Worm (Caenorhabditis elegans) whole organism, late embryonic: ENCODE measurements around the gene K09D9.1.

Experiments used
- C08G9.2 ChIP-seq: sonication (generic microtip); optimal IDR thresholded peaks from 2 replicates; lab custom pipeline; 2016; ENCODE audit warnings: mild to moderate bottlenecking, missing genetic modification characterization, moderate library complexity, missing compliant biosample characterization
- T23F11.4 ChIP-seq: fragments of 200-800 bp; sonication (Bioruptor generic); optimal IDR thresholded peaks from 2 replicates; lab custom pipeline; 2018; ENCODE audit warnings: mild to moderate bottlenecking, missing genetic modification characterization, missing compliant biosample characterization
- Y22D7AL.16 ChIP-seq: sonication (generic microtip); optimal IDR thresholded peaks from 2 replicates; lab custom pipeline; 2016; ENCODE audit warnings: missing genetic modification characterization, missing compliant biosample characterization
- ama-1 ChIP-seq: fragments of 150-350 bp; optimal IDR thresholded peaks from 2 replicates; lab custom pipeline; 2014
- ceh-2 ChIP-seq: sonication (generic microtip); optimal IDR thresholded peaks from 2 replicates; lab custom pipeline; 2016; ENCODE audit warnings: missing genotype, missing genetic modification characterization, missing compliant biosample characterization
- ceh-30 ChIP-seq: fragments of 150-350 bp; optimal IDR thresholded peaks from 2 replicates; lab custom pipeline; 2014; ENCODE audit warnings: missing biosample characterization, missing genetic modification characterization
- ceh-31 ChIP-seq: sonication (generic microtip); optimal IDR thresholded peaks from 2 replicates; lab custom pipeline; 2016; ENCODE audit warnings: missing genetic modification characterization, missing compliant biosample characterization
- ceh-45 ChIP-seq: fragments of 200-800 bp; sonication (Bioruptor generic); IDR thresholded peaks from 2 replicates; pipeline ENCODE4 v1.3.6; 2022; ENCODE audit warnings: missing genetic modification reagents, missing genetic modification characterization, missing compliant biosample characterization
- ceh-48 ChIP-seq: sonication (generic microtip); optimal IDR thresholded peaks from 2 replicates; lab custom pipeline; 2016; ENCODE audit warnings: missing genetic modification characterization, inconsistent platforms, missing compliant biosample characterization
- ceh-6 ChIP-seq: fragments of 200-800 bp; sonication (Bioruptor generic); optimal IDR thresholded peaks from 2 replicates; lab custom pipeline; 2018; ENCODE audit warnings: mild to moderate bottlenecking, missing genetic modification characterization, missing compliant biosample characterization
- ceh-9 ChIP-seq: sonication (generic microtip); optimal IDR thresholded peaks from 2 replicates; lab custom pipeline; 2016; ENCODE audit warnings: mild to moderate bottlenecking, missing genetic modification characterization, inconsistent platforms, missing compliant biosample characterization
- che-1 ChIP-seq: sonication (generic microtip); optimal IDR thresholded peaks from 2 replicates; lab custom pipeline; 2016; ENCODE audit warnings: mild to moderate bottlenecking, missing genetic modification characterization, missing compliant biosample characterization
- dve-1 ChIP-seq: sonication (generic microtip); optimal IDR thresholded peaks from 2 replicates; lab custom pipeline; 2017; ENCODE audit warnings: antibody characterized with exemption, mild to moderate bottlenecking, missing genetic modification characterization, missing compliant biosample characterization
- elt-2 ChIP-seq: sonication (generic microtip); optimal IDR thresholded peaks from 2 replicates; lab custom pipeline; 2016; ENCODE audit warnings: missing genetic modification reagents, missing genetic modification characterization, missing compliant biosample characterization
- eyg-1 ChIP-seq: sonication (generic microtip); optimal IDR thresholded peaks from 2 replicates; lab custom pipeline; 2016; ENCODE audit warnings: missing genotype, missing genetic modification characterization, missing compliant biosample characterization
- fkh-6 ChIP-seq: sonication (generic microtip); optimal IDR thresholded peaks from 2 replicates; lab custom pipeline; 2016; ENCODE audit warnings: missing genetic modification characterization, missing compliant biosample characterization
- gmeb-2 ChIP-seq: sonication (generic microtip); optimal IDR thresholded peaks from 2 replicates; lab custom pipeline; 2016; ENCODE audit warnings: missing genetic modification characterization, inconsistent platforms, missing compliant biosample characterization
- hlh-13 ChIP-seq: fragments of 200-800 bp; sonication (Bioruptor generic); optimal IDR thresholded peaks from 2 replicates; lab custom pipeline; 2018; ENCODE audit warnings: mild to moderate bottlenecking, missing genetic modification characterization, missing compliant biosample characterization
- hlh-15 ChIP-seq: sonication (generic microtip); optimal IDR thresholded peaks from 2 replicates; lab custom pipeline; 2016; ENCODE audit warnings: missing genetic modification characterization, missing compliant biosample characterization
- hlh-30 ChIP-seq: sonication (generic microtip); optimal IDR thresholded peaks from 2 replicates; lab custom pipeline; 2017; ENCODE audit warnings: antibody characterized with exemption, missing genetic modification characterization, missing compliant biosample characterization; ENCODE audit not compliant: insufficient read depth
- hlh-6 ChIP-seq: sonication (generic microtip); optimal IDR thresholded peaks from 2 replicates; lab custom pipeline; 2016; ENCODE audit warnings: missing genotype, missing genetic modification characterization, missing compliant biosample characterization
- mec-3 ChIP-seq: sonication (generic microtip); optimal IDR thresholded peaks from 2 replicates; lab custom pipeline; 2016; ENCODE audit warnings: borderline replicate concordance, missing genetic modification characterization, missing compliant biosample characterization
- nhr-232 ChIP-seq: sonication (generic microtip); optimal IDR thresholded peaks from 2 replicates; lab custom pipeline; 2016; ENCODE audit warnings: missing genetic modification characterization, missing compliant biosample characterization
- npax-4 ChIP-seq: sonication (generic microtip); optimal IDR thresholded peaks from 2 replicates; lab custom pipeline; 2016; ENCODE audit warnings: missing genetic modification characterization, missing compliant biosample characterization
- pag-3 ChIP-seq: sonication (generic microtip); optimal IDR thresholded peaks from 2 replicates; lab custom pipeline; 2016; ENCODE audit warnings: missing compliant biosample characterization, missing genetic modification characterization, borderline replicate concordance
- pat-9 ChIP-seq: fragments of 200-800 bp; sonication (Bioruptor generic); optimal IDR thresholded peaks from 2 replicates; lab custom pipeline; 2018; ENCODE audit warnings: mild to moderate bottlenecking, missing genetic modification characterization, moderate library complexity, missing compliant biosample characterization
- pax-1 ChIP-seq: fragments of 150-350 bp; optimal IDR thresholded peaks from 2 replicates; lab custom pipeline; 2014; ENCODE audit warnings: missing biosample characterization, missing genetic modification characterization
- pha-4 ChIP-seq: fragments of 150-350 bp; optimal IDR thresholded peaks from 2 replicates; lab custom pipeline; 2018; ENCODE audit warnings: missing biosample characterization, missing genetic modification reagents, missing genetic modification characterization
- pros-1 ChIP-seq: fragments of 150-350 bp; optimal IDR thresholded peaks from 2 replicates; lab custom pipeline; 2014; ENCODE audit warnings: missing biosample characterization, missing genetic modification reagents, missing genetic modification characterization
- ref-2 ChIP-seq: sonication (generic microtip); optimal IDR thresholded peaks from 2 replicates; lab custom pipeline; 2016; ENCODE audit warnings: missing genetic modification characterization, missing compliant biosample characterization
- rnt-1 ChIP-seq: sonication (generic microtip); optimal IDR thresholded peaks from 2 replicates; lab custom pipeline; 2016; ENCODE audit warnings: missing genetic modification characterization, missing compliant biosample characterization
- sdc-2 ChIP-seq: sonication (generic microtip); optimal IDR thresholded peaks from 2 replicates; lab custom pipeline; 2016; ENCODE audit warnings: missing genotype, missing genetic modification characterization, missing compliant biosample characterization
- sox-2 ChIP-seq: fragments of 200-800 bp; sonication (Bioruptor generic); IDR thresholded peaks from 2 replicates; pipeline ENCODE4 v1.3.6; 2022; ENCODE audit warnings: missing genetic modification reagents, missing genetic modification characterization, missing compliant biosample characterization
- syd-9 ChIP-seq: sonication (generic microtip); optimal IDR thresholded peaks from 2 replicates; lab custom pipeline; 2016; ENCODE audit warnings: mild to moderate bottlenecking, missing genetic modification characterization, moderate library complexity, missing compliant biosample characterization
- tbx-7 ChIP-seq: sonication (generic microtip); optimal IDR thresholded peaks from 2 replicates; lab custom pipeline; 2016; ENCODE audit warnings: missing genotype, missing genetic modification characterization, missing compliant biosample characterization
- ttx-3 ChIP-seq: sonication (generic microtip); optimal IDR thresholded peaks from 2 replicates; lab custom pipeline; 2016; ENCODE audit warnings: missing genetic modification reagents, missing genetic modification characterization, missing compliant biosample characterization
- unc-55 ChIP-seq: sonication (generic microtip); optimal IDR thresholded peaks from 2 replicates; lab custom pipeline; 2017; ENCODE audit warnings: missing biosample characterization, missing genetic modification reagents, missing genetic modification characterization
- unc-86 ChIP-seq: sonication (generic microtip); optimal IDR thresholded peaks from 2 replicates; lab custom pipeline; 2016; ENCODE audit warnings: missing genetic modification characterization, missing compliant biosample characterization
- zip-5 ChIP-seq: sonication (generic microtip); optimal IDR thresholded peaks from 2 replicates; lab custom pipeline; 2016; ENCODE audit warnings: missing genetic modification characterization, missing compliant biosample characterization
- ztf-16 ChIP-seq: sonication (generic microtip); optimal IDR thresholded peaks from 2 replicates; lab custom pipeline; 2017; ENCODE audit warnings: missing genetic modification characterization, missing compliant biosample characterization

The K09D9.1 gene

ce11 chrV:4024777-4025176 lies at the start of gene K09D9.1:
Gene K09D9.1 (plus strand): TSS chrV:4025047.
- TF ChIP-seq ama-1 (lab: Kevin White, UChicago), result no peak
- no peak for TF ChIP-seq Y22D7AL.16
- TF ChIP-seq hlh-15 (tag; lab: Kevin White, UChicago), result no peak
- TF ChIP-seq sdc-2, result no peak
- TF ChIP-seq che-1 (tag; lab: Kevin White, UChicago), result no peak
- no peak for TF ChIP-seq C08G9.2 (tag; lab: Kevin White, UChicago)
- no peak for TF ChIP-seq syd-9
- TF ChIP-seq nhr-232, result no peak
- TF ChIP-seq elt-2 (tag; lab: Kevin White, UChicago), result no peak
- no peak for TF ChIP-seq hlh-13
- no peak for TF ChIP-seq zip-5 (tag; lab: Kevin White, UChicago)
- no peak for TF ChIP-seq ceh-9 (tag; lab: Kevin White, UChicago)
- TF ChIP-seq dve-1, result no peak
- TF ChIP-seq unc-86 (tag; lab: Kevin White, UChicago), result no peak
- no peak for TF ChIP-seq ceh-6 (GFP tag; lab: Kevin White, UChicago)
- TF ChIP-seq mec-3 (tag; lab: Kevin White, UChicago), result no peak
- no peak for TF ChIP-seq ceh-2 (tag; lab: Kevin White, UChicago)
- no peak for TF ChIP-seq pha-4 (tag; lab: Kevin White, UChicago)
- no peak for TF ChIP-seq ttx-3 (tag; lab: Kevin White, UChicago)
- TF ChIP-seq pax-1 (tag; lab: Kevin White, UChicago), result no peak

- no peak for TF ChIP-seq sox-2 (GFP tag; lab: Robert Waterston, UW)
- TF ChIP-seq gmeb-2 (tag; lab: Kevin White, UChicago), result no peak
These were observed 47.9 kb upstream of the K09D9.1 start, which contains the start of gene str-83 for ce11 chrV:3976964-3977363. Gene str-83 (plus strand): TSS chrV:3977264.

- no peak for TF ChIP-seq npax-4 (tag; lab: Kevin White, UChicago)
- no peak for TF ChIP-seq ama-1 (lab: Kevin White, UChicago)
- no peak for TF ChIP-seq ref-2 (tag; lab: Kevin White, UChicago)
- TF ChIP-seq pat-9 (tag; lab: Kevin White, UChicago), result no peak
- no peak for TF ChIP-seq ceh-31 (tag; lab: Kevin White, UChicago)
- TF ChIP-seq ceh-45 (GFP tag; lab: Robert Waterston, UW), result no peak
These were observed 45.8 kb upstream of the K09D9.1 start, which contains the start of gene nlp-34 for ce11 chrV:3979053-3979452. Gene nlp-34 (minus strand): TSS chrV:3979134.

DNA sequence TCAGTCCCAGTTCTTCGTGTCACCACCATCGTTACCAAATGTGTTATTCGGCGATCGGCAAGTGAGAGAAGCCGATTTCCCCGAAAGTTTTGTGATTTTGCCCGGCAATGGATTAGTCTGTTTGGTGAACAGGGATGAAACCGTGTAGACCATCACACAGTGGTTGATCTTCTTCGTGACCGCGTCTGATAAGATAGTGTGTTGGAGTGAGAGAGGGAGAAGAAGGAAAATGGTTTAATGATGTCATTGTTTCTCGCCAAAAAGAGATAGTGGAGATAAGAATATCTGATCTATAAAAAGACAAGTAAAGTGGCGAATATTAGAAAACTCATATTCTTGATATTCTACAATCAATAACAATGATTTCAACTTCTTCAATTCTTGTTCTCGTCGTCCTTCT lies 45.0 kb upstream of the K09D9.1 start, which contains the start of gene nlp-31:
TSS of gene nlp-31 (plus strand) at position 237 of the 400 bp plus-strand sequence.
- peak; percentile 61 for TF ChIP-seq elt-2 (tag; lab: Kevin White, UChicago)
- TF ChIP-seq ref-2 (tag; lab: Kevin White, UChicago), result peak; percentile 3
- TF ChIP-seq fkh-6 (tag; lab: Kevin White, UChicago), result no peak
- TF ChIP-seq hlh-30 (tag; lab: Kevin White, UChicago), result no peak
- no peak for TF ChIP-seq ceh-30 (tag; lab: Kevin White, UChicago)
- TF ChIP-seq tbx-7 (tag; lab: Kevin White, UChicago), result no peak

ce11 chrV:3980228-3980933 lies 44.5 kb upstream of the K09D9.1 start:
- TF ChIP-seq elt-2 (tag; lab: Kevin White, UChicago) (no peak), ceh-30 (tag; lab: Kevin White, UChicago) (no peak), rnt-1 (tag; lab: Kevin White, UChicago) (no peak), sdc-2 (no peak), T23F11.4 (GFP tag; lab: Kevin White, UChicago) (no peak), eyg-1 (no peak), pros-1 (tag; lab: Kevin White, UChicago) (no peak), che-1 (tag; lab: Kevin White, UChicago) (no peak), unc-55 (GFP tag; lab: Kevin White, UChicago) (no peak), gmeb-2 (tag; lab: Kevin White, UChicago) (no peak), mec-3 (tag; lab: Kevin White, UChicago) (no peak), zip-5 (tag; lab: Kevin White, UChicago) (no peak), hlh-6 (no peak), nhr-232 (no peak), hlh-13 (no peak), pat-9 (tag; lab: Kevin White, UChicago) (no peak), ceh-9 (tag; lab: Kevin White, UChicago) (no peak), ztf-16 (tag; lab: Kevin White, UChicago) (no peak), pag-3 (tag; lab: Kevin White, UChicago) (no peak), ceh-48 (tag; lab: Kevin White, UChicago) (no peak)
- TF ChIP-seq, all 69 proteins: peak for 0
